Fruit fly (Drosophila melanogaster) whole organism: ENCODE measurements around the gene CG1979.

ENCODE experiments used
- CG8478 ChIP-seq: fragments of >200 bp; optimal IDR thresholded peaks from 2 replicates; lab custom pipeline; 2018; ENCODE audit warnings: inconsistent platforms
- Dll ChIP-seq: fragments of >200 bp; optimal IDR thresholded peaks from 2 replicates; lab custom pipeline; 2017
- EcR ChIP-seq, 2 experiments: fragments of >200 bp; optimal IDR thresholded peaks; 2 replicates each; lab custom pipeline; 2017; ENCODE audit warnings: missing biosample characterization in 2 of 2, missing genetic modification characterization in 2 of 2, missing genetic modification reagents in 2 of 2
- pan ChIP-seq: fragments of >200 bp; optimal IDR thresholded peaks from 2 replicates; lab custom pipeline; 2017
- psq ChIP-seq: fragments of >200 bp; optimal IDR thresholded peaks from 2 replicates; lab custom pipeline; 2017
- usp ChIP-seq: fragments of >200 bp; optimal IDR thresholded peaks from 2 replicates; lab custom pipeline; 2017; ENCODE audit warnings: missing biosample characterization, missing genetic modification characterization, mixed read lengths

Gene CG1979

DNA sequence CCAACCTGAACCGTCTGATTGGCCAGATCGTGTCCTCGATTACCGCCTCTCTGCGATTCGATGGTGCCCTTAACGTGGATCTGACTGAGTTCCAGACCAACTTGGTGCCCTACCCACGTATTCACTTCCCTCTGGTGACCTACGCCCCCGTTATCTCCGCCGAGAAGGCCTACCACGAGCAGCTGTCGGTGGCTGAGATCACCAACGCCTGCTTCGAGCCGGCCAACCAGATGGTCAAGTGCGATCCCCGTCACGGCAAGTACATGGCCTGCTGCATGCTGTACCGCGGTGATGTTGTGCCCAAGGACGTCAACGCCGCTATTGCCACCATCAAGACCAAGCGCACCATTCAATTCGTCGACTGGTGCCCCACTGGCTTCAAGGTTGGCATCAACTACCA lies 33.5 kb downstream of the CG1979 start:
- TF ChIP-seq psq (lab: Kevin White, UChicago) = no peak
- TF ChIP-seq CG8478 (lab: Kevin White, UChicago) = no peak
- no peak for TF ChIP-seq EcR (GFP tag; optimal IDR thresholded peaks at IDR 0.05; lab: Kevin White, UChicago)
- TF ChIP-seq pan (lab: Kevin White, UChicago) = no peak
- TF ChIP-seq usp (GFP tag; lab: Kevin White, UChicago) = no peak
- no peak for TF ChIP-seq Dll (lab: Kevin White, UChicago)

DNA sequence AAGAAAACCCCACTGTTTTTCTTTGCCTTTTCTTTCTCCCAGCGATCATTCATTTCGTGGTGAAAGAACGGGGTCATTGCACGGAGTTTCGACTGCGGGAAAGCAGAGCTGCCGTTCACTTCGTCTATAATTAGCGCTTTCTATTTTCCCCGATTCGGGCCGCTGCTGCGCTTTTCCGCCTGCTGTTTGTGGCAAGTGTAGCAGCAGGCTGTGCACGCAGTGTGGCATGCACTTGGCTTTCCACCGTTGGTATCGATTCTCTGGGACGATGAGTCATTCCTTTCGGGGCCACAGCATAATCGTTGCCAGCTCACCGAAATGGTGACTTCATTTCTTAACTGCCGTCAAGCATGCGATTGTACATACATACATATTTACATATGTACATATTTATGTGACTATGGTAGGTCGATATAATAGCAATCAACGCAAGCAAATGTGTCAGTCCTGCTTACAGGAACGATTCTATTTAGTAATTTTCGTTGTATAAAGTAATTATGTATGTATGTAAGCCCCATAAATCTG lies 34.5 kb downstream of the CG1979 start:
- TF ChIP-seq usp (GFP tag; lab: Kevin White, UChicago) (no peak), CG8478 (lab: Kevin White, UChicago) (no peak), EcR (GFP tag; optimal IDR thresholded peaks at IDR 0.05; lab: Kevin White, UChicago) (no peak), psq (lab: Kevin White, UChicago) (no peak), pan (lab: Kevin White, UChicago) (no peak), Dll (lab: Kevin White, UChicago) (no peak)

DNA sequence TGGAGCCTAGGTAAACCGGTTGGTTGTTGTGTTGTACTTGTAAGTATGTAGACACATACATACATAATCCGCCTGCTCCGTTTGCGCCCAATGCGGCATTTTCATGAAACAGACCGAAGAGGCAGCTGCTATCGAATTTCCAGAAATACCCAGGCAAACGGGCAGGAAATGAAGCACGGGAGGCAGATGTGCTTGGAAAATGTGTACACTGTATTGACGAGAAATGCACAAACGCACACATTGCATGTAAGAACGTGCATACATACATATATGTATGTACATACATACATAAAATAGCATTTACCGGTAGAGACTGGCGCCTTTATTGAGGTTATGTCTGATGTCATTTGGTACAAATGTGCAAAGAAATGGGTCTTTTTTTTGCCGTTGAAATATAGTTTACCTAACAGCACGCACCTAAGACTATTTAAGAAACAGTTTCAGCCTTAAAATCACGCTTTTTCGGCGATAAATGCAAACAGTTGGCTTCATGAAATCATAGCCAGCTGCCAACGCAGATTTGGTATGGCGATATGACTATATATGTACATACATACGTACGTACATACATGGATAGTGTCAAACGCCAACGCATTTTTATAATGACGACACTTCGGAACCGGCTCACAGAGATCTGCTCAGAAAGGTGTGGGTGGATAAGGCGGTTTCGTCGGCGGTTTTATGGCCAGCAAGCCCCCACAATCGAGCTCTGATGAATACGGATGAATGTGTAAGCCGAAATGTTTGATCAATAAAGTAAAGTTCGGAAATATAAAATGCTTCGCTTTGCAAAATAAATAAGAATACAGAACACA lies 35.3 kb downstream of the CG1979 start:
- TF ChIP-seq Dll (lab: Kevin White, UChicago) (no peak), usp (GFP tag; lab: Kevin White, UChicago) (no peak), EcR (GFP tag; optimal IDR thresholded peaks at IDR 0.05; lab: Kevin White, UChicago) (no peak), CG8478 (lab: Kevin White, UChicago) (no peak), pan (lab: Kevin White, UChicago) (no peak), psq (lab: Kevin White, UChicago) (no peak)

DNA sequence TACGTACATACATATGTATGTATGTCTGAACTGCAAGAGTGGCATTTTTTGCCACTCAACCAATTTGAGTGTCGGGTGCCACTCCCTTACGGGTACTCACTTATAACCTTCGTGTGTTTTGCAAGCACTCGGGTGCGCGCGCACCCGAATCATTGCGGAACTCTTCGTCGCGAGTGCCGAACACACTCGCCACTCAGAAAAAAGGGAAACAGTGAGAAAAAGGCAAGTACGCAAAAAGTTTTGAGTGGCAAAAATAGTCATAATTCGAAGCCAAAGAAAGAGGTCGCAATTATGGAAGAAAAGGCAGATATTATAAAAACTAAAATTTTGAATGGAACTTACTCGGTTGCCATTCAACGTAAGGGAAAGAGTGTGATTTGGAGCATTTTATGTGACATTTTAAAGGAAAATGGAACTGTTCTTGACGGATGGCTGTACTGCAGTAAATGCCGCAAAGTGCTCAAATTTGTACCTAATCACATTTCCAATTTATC lies 36.0 kb downstream of the CG1979 start:
- no peak for TF ChIP-seq Dll (lab: Kevin White, UChicago)
- no peak for TF ChIP-seq EcR (GFP tag; optimal IDR thresholded peaks at IDR 0.05; lab: Kevin White, UChicago)
- no peak for TF ChIP-seq psq (lab: Kevin White, UChicago)
- TF ChIP-seq CG8478 (lab: Kevin White, UChicago) = no peak
- peak; percentile 87 for TF ChIP-seq pan (lab: Kevin White, UChicago)

DNA sequence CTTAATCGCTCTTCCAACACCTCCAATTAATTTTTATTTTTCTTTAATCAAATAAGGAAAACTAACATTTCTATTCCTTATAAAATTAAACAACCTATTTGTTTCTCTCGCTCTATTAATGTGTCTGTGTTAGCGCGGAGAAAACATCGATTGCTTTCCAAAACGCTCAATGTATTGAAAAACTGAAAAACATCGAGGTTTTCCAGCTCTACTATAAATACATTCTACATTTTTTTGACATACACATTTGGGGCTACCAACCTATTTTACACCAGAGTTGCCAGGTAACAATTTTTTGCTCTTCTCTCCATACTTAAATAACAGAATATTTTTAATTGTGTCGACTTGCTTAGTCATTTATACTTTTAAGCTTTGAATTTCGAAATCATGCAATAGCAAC lies 37.5 kb downstream of the CG1979 start:
- TF ChIP-seq EcR (GFP tag; optimal IDR thresholded peaks at IDR 0.05; lab: Kevin White, UChicago) (no peak), CG8478 (lab: Kevin White, UChicago) (no peak), usp (GFP tag; lab: Kevin White, UChicago) (no peak), pan (lab: Kevin White, UChicago) (no peak), psq (lab: Kevin White, UChicago) (no peak), Dll (lab: Kevin White, UChicago) (no peak)

- no peak for TF ChIP-seq pan (lab: Kevin White, UChicago)
- TF ChIP-seq Dll (lab: Kevin White, UChicago) = no peak
Measured at dm6 chr3R:7093592-7093991, 39.2 kb downstream of the CG1979 start.

DNA sequence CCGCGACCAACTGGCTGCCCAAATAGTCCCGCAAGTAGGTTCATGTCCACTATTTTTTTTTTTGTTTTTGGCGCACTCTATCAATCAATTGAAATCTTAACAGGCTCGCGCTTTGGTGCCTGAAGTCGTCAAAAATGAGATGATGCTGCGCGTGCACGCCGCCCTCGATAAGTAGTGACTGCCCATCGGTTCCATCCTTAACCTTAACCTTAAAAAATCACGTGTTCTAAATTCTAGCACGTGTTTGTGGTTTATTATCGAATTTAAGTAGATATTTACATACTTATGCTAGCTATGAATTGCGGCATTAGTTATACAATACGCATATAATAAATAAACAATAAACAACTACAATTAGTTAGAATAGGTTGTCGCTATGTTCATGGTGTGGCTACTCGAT lies 40.0 kb downstream of the CG1979 start:
- TF ChIP-seq psq (lab: Kevin White, UChicago) (no peak), usp (GFP tag; lab: Kevin White, UChicago) (no peak), pan (lab: Kevin White, UChicago) (no peak), CG8478 (lab: Kevin White, UChicago) (no peak), Dll (lab: Kevin White, UChicago) (no peak), EcR (GFP tag; optimal IDR thresholded peaks at IDR 0.05; lab: Kevin White, UChicago) (no peak)

- TF ChIP-seq psq (lab: Kevin White, UChicago) (no peak), Dll (lab: Kevin White, UChicago) (no peak), pan (lab: Kevin White, UChicago) (no peak), EcR (GFP tag; optimal IDR thresholded peaks at IDR 0.05; lab: Kevin White, UChicago) (no peak), usp (GFP tag; lab: Kevin White, UChicago) (no peak), CG8478 (lab: Kevin White, UChicago) (no peak)
Measured at dm6 chr3R:7102853-7103833, 48.8 kb downstream of the CG1979 start.

DNA sequence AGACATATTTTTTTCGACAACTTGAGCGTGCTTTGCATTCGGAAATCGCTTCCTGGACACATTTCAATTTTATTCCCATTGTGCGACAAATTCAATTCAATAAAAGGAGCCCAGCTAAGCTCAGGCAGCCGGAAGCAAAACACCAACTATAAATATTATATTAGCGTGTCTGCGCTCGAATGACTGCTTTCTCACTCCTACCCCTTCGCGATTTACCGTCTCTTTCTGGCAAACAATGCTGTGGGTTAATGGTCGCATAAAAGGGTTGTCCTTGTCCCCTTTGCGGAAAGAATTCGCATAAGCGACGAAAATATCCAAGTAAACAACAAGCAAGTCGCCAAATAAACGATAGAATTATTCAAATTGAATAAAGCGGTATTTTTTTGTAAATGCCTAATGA lies 49.9 kb downstream of the CG1979 start:
- TF ChIP-seq psq (lab: Kevin White, UChicago) = no peak

dm6 chr3R:7105503-7106164 lies 51.2 kb downstream of the CG1979 start:
- TF ChIP-seq pan (lab: Kevin White, UChicago) (peak; percentile 5), usp (GFP tag; lab: Kevin White, UChicago) (no peak)
